Worm (Caenorhabditis elegans): ENCODE measurements around the gene F53F8.3.

The F53F8.3 gene

ce11 chrV:20693968-20694367 is 4.6 kb upstream of the F53F8.3 start (continued):
- peak; percentile 7 for TF ChIP-seq tbx-9 (tag; optimal IDR thresholded peaks at IDR 0.05; ENCODE audit: borderline replicate concordance)
- TF ChIP-seq athp-1 (tag; optimal IDR thresholded peaks at IDR 0.05) = no peak
- TF ChIP-seq rcor-1 (GFP tag; IDR thresholded peaks at IDR 0.05) = peak; percentile 69; the same call in 1 of the 2 replicates
- peak; percentile 7 for TF ChIP-seq F57A8.1 (GFP tag; optimal IDR thresholded peaks at IDR 0.05)
- no peak for TF ChIP-seq nfya-1 (tag; optimal IDR thresholded peaks at IDR 0.05; ENCODE audit: borderline replicate concordance, insufficient read depth)
- TF ChIP-seq F52B5.7 (tag; optimal IDR thresholded peaks at IDR 0.05) = peak; percentile 62
- peak; percentile 37; the same call in 1 of the 2 replicates for TF ChIP-seq C06A6.2 (GFP tag; conservative IDR thresholded peaks at IDR 0.05)
- peak; percentile 84 for TF ChIP-seq nfyb-1 (GFP tag; IDR thresholded peaks at IDR 0.05)
- TF ChIP-seq sea-2 (GFP tag; IDR thresholded peaks at IDR 0.05) = 0 out of 2 replicates have a peak, but pooled peaks have one; percentile 27
- TF ChIP-seq T07F8.4 (tag; optimal IDR thresholded peaks at IDR 0.05) = peak; percentile 49
- TF ChIP-seq F55B11.4 (tag; optimal IDR thresholded peaks at IDR 0.05; ENCODE audit: borderline replicate concordance, insufficient read depth) = no peak
- TF ChIP-seq nhr-27 (tag; optimal IDR thresholded peaks at IDR 0.05) = no peak
- TF ChIP-seq rpc-1 (optimal IDR thresholded peaks at IDR 0.05) = peak; percentile 86
- TF ChIP-seq rpc-1 (tag; optimal IDR thresholded peaks at IDR 0.05) = peak; percentile 88
- peak; percentile 67 for TF ChIP-seq ztf-18 (tag; optimal IDR thresholded peaks at IDR 0.05)
- peak; percentile 32 for TF ChIP-seq ets-4 (GFP tag; optimal IDR thresholded peaks at IDR 0.05)
- no peak for TF ChIP-seq xnd-1 (tag; optimal IDR thresholded peaks at IDR 0.05)
- peak; percentile 60 for TF ChIP-seq lin-40 (tag; optimal IDR thresholded peaks at IDR 0.05)
- TF ChIP-seq nhr-179 (tag; optimal IDR thresholded peaks at IDR 0.05) = peak; percentile 40
- TF ChIP-seq sptf-2 (GFP tag; optimal IDR thresholded peaks at IDR 0.05) = peak; percentile 67
- TF ChIP-seq ceh-79 (tag; optimal IDR thresholded peaks at IDR 0.05) = peak; percentile 2
- peak; percentile 72; the same call in 1 of the 2 replicates for TF ChIP-seq Y95B8A.8 (GFP tag; IDR thresholded peaks at IDR 0.05)
- TF ChIP-seq ztf-26 (tag; optimal IDR thresholded peaks at IDR 0.05) = peak; percentile 36
- TF ChIP-seq ceh-40 (GFP tag; IDR thresholded peaks at IDR 0.05) = peak; percentile 81
- TF ChIP-seq snpc-1.3 (tag; optimal IDR thresholded peaks at IDR 0.05; ENCODE audit: insufficient read depth) = peak; percentile 46
- no peak for TF ChIP-seq egl-18 (GFP tag; IDR thresholded peaks at IDR 0.05)
- no peak for TF ChIP-seq pha-4 (tag; optimal IDR thresholded peaks at IDR 0.05)
- peak; percentile 26; the same call in 1 of the 2 replicates for TF ChIP-seq madf-6 (GFP tag; IDR thresholded peaks at IDR 0.05)
- TF ChIP-seq mxl-1 (tag; optimal IDR thresholded peaks at IDR 0.05) = peak; percentile 55
- TF ChIP-seq dpff-1 (tag; optimal IDR thresholded peaks at IDR 0.05) = no peak
- peak; percentile 95 for TF ChIP-seq lin-26 (GFP tag; IDR thresholded peaks at IDR 0.05)
- 0 out of 2 replicates have a peak, but pooled peaks have one; percentile 18 for TF ChIP-seq attf-6 (GFP tag; IDR thresholded peaks at IDR 0.05)
- peak; percentile 22 for TF ChIP-seq snpc-4 (GFP tag; optimal IDR thresholded peaks at IDR 0.05)
- peak in 3 of 4 experiments; percentile 13 to 73 (median 71) for TF ChIP-seq snpc-4 (tag; optimal IDR thresholded peaks at IDR 0.05)
- TF ChIP-seq B0261.1 (tag; optimal IDR thresholded peaks at IDR 0.05) = peak; percentile 82
- peak; percentile 22 for TF ChIP-seq gei-17 (GFP tag; optimal IDR thresholded peaks at IDR 0.05)
- peak; percentile 42 for TF ChIP-seq madf-10 (tag; optimal IDR thresholded peaks at IDR 0.05)
- TF ChIP-seq lsy-27 (tag; optimal IDR thresholded peaks at IDR 0.05; ENCODE audit: borderline replicate concordance, insufficient read depth) = no peak
- no peak for TF ChIP-seq ztf-3 (GFP tag; optimal IDR thresholded peaks at IDR 0.05)
- TF ChIP-seq cebp-2 (GFP tag; IDR thresholded peaks at IDR 0.05) = no peak
- peak; percentile 49 for TF ChIP-seq zfh-2 (GFP tag; conservative IDR thresholded peaks at IDR 0.05)
- peak; percentile 44; the same call in 1 of the 2 replicates for TF ChIP-seq K11D2.4 (GFP tag; IDR thresholded peaks at IDR 0.05)
- TF ChIP-seq F49E8.2 (tag; optimal IDR thresholded peaks at IDR 0.05; ENCODE audit: insufficient read depth) = peak; percentile 7
- no peak for TF ChIP-seq B0019.2 (GFP tag; conservative IDR thresholded peaks at IDR 0.05)
- peak; percentile 44 for TF ChIP-seq snpc-3.4 (tag; optimal IDR thresholded peaks at IDR 0.05)
- TF ChIP-seq ztf-6 (GFP tag; IDR thresholded peaks at IDR 0.05) = no peak
- no peak for TF ChIP-seq bed-1 (GFP tag; IDR thresholded peaks at IDR 0.05)
- TF ChIP-seq madf-3 (GFP tag; IDR thresholded peaks at IDR 0.05) = 0 out of 2 replicates have a peak, but pooled peaks have one; percentile 40
